Fruit fly (Drosophila melanogaster): ENCODE data around the gene Npc1a.

Gene Npc1a

dm6 chr2L:10220010-10220409, 1.0 kb downstream of the Npc1a start:
- no peak for TF ChIP-seq sim (GFP tag; IDR thresholded peaks at IDR 0.05)
- peak in 1 of 2 experiments; percentile 75 for TF ChIP-seq eve (GFP tag; optimal IDR thresholded peaks at IDR 0.05)
- 0 out of 3 replicates have a peak, but pooled peaks have one; percentile 32 for TF ChIP-seq CG2199 (GFP tag; IDR thresholded peaks at IDR 0.05)
- peak; percentile 40 for TF ChIP-seq sens (GFP tag)
- TF ChIP-seq C15 (GFP tag; IDR thresholded peaks at IDR 0.05), result no peak
- TF ChIP-seq scrt (GFP tag; optimal IDR thresholded peaks at IDR 0.05), result peak; percentile 36
- 0 out of 2 replicates have a peak, but pooled peaks have one; percentile 8 for TF ChIP-seq HLH3B (GFP tag; IDR thresholded peaks at IDR 0.05)
- TF ChIP-seq Pdp1 (GFP tag; optimal IDR thresholded peaks at IDR 0.05), result peak in 1 of 2 experiments; percentile 96
- TF ChIP-seq toy (GFP tag; IDR thresholded peaks at IDR 0.05), result no peak
- TF ChIP-seq crc (GFP tag; optimal IDR thresholded peaks at IDR 0.05), result no peak
- peak; percentile 52 for TF ChIP-seq nerfin-1 (tag; optimal IDR thresholded peaks at IDR 0.05)
- no peak for TF ChIP-seq Usf (GFP tag; optimal IDR thresholded peaks at IDR 0.05)
- TF ChIP-seq CG15479 (GFP tag; optimal IDR thresholded peaks at IDR 0.05), result peak; percentile 14
- TF ChIP-seq cad (GFP tag; optimal IDR thresholded peaks at IDR 0.05), result peak; percentile 5

- no peak for TF ChIP-seq CG5953 (GFP tag; IDR thresholded peaks at IDR 0.05)
- TF ChIP-seq CG16863 (GFP tag; optimal IDR thresholded peaks at IDR 0.05), result no peak
- no peak for TF ChIP-seq CG9797 (GFP tag; optimal IDR thresholded peaks at IDR 0.05)
- no peak for TF ChIP-seq NFAT (GFP tag; IDR thresholded peaks at IDR 0.05)
- no peak for TF ChIP-seq CG9876 (GFP tag; optimal IDR thresholded peaks at IDR 0.05)
- TF ChIP-seq TFAM (GFP tag; optimal IDR thresholded peaks at IDR 0.05), result no peak
- no peak for TF ChIP-seq Dp (GFP tag; optimal IDR thresholded peaks at IDR 0.05)
- no peak for TF ChIP-seq tap (tag; optimal IDR thresholded peaks at IDR 0.05)
- peak; percentile 65 for TF ChIP-seq gfzf (GFP tag; optimal IDR thresholded peaks at IDR 0.05)
- TF ChIP-seq CG14710 (tag; optimal IDR thresholded peaks at IDR 0.05), result peak; percentile 42
- TF ChIP-seq CG17568 (GFP tag; optimal IDR thresholded peaks at IDR 0.05), result no peak
- peak; percentile 49; the same call in 1 of the 2 replicates for TF ChIP-seq CG14014 (GFP tag; IDR thresholded peaks at IDR 0.05)
- TF ChIP-seq CG17186 (GFP tag; optimal IDR thresholded peaks at IDR 0.05), result no peak
- TF ChIP-seq scrt (GFP tag; optimal IDR thresholded peaks at IDR 0.05), result peak; percentile 94
- TF ChIP-seq h (optimal IDR thresholded peaks at IDR 0.05), result no peak
- TF ChIP-seq CG18619 (GFP tag; optimal IDR thresholded peaks at IDR 0.05), result no peak
- no peak for TF ChIP-seq ato (GFP tag; IDR thresholded peaks at IDR 0.05; ENCODE audit: partially characterized antibody)
- TF ChIP-seq CoRest (tag; optimal IDR thresholded peaks at IDR 0.05), result no peak
- peak; percentile 18 for TF ChIP-seq CG13775 (GFP tag; optimal IDR thresholded peaks at IDR 0.05)
- TF ChIP-seq Tbp (GFP tag; optimal IDR thresholded peaks at IDR 0.05), result no peak
- no peak for TF ChIP-seq Antp (GFP tag; optimal IDR thresholded peaks at IDR 0.05)
- no peak for TF ChIP-seq CG18599 (GFP tag; optimal IDR thresholded peaks at IDR 0.05)
- peak; percentile 11 for TF ChIP-seq CG2712 (tag; optimal IDR thresholded peaks at IDR 0.05)
- TF ChIP-seq Nf-YA (GFP tag; IDR thresholded peaks at IDR 0.05), result no peak
- TF ChIP-seq Ssrp (tag; optimal IDR thresholded peaks at IDR 0.05), result no peak
- no peak for TF ChIP-seq Dad (GFP tag; optimal IDR thresholded peaks at IDR 0.05)
- no peak for TF ChIP-seq CG4282 (GFP tag; optimal IDR thresholded peaks at IDR 0.05)
- no peak for TF ChIP-seq mirr (GFP tag; optimal IDR thresholded peaks at IDR 0.05)
- TF ChIP-seq CG9727 (GFP tag; optimal IDR thresholded peaks at IDR 0.05), result no peak
- TF ChIP-seq CG34422 (GFP tag; IDR thresholded peaks at IDR 0.05), result no peak
- TF ChIP-seq CG3847 (GFP tag; IDR thresholded peaks at IDR 0.05), result no peak
- TF ChIP-seq D19B (GFP tag; optimal IDR thresholded peaks at IDR 0.05), result no peak
- TF ChIP-seq Gsc (GFP tag; IDR thresholded peaks at IDR 0.05), result no peak
- TF ChIP-seq CG15514 (GFP tag; optimal IDR thresholded peaks at IDR 0.05), result no peak
- TF ChIP-seq CG8944 (GFP tag; optimal IDR thresholded peaks at IDR 0.05), result no peak
- TF ChIP-seq ATbp (GFP tag; optimal IDR thresholded peaks at IDR 0.05), result no peak
These were observed 10.1 kb downstream of the Npc1a start, which contains the start of the genes CG5727 and ath for dm6 chr2L:10210631-10211557. Gene CG5727 (minus strand): TSS chr2L:10210681. Gene ath (plus strand): TSS chr2L:10211143.
